Worm (Caenorhabditis elegans) whole organism, mixed stage, embryonic: ENCODE results near the gene F26F2.7.

ENCODE experiments used
- blmp-1 ChIP-seq: fragments of 150-350 bp; optimal IDR thresholded peaks from 2 replicates; lab custom pipeline; 2014; ENCODE audit warnings: missing biosample characterization, missing genetic modification characterization
- ces-1 ChIP-seq: fragments of 150-350 bp; optimal IDR thresholded peaks from 2 replicates; lab custom pipeline; 2014; ENCODE audit warnings: missing biosample characterization, missing genetic modification reagents, missing genetic modification characterization
- elt-3 ChIP-seq: fragments of 150-350 bp; optimal IDR thresholded peaks from 2 replicates; lab custom pipeline; 2014; ENCODE audit warnings: missing biosample characterization, missing genetic modification characterization
- nhr-237 ChIP-seq: fragments of 150-350 bp; optimal IDR thresholded peaks from 2 replicates; lab custom pipeline; 2014; ENCODE audit warnings: missing biosample characterization, missing genetic modification characterization
- nhr-76 ChIP-seq: sonication (generic microtip); optimal IDR thresholded peaks from 2 replicates; lab custom pipeline; 2017; ENCODE audit warnings: missing biosample characterization, missing genetic modification characterization
- pha-4 ChIP-seq: fragments of 150-350 bp; optimal IDR thresholded peaks from 2 replicates; lab custom pipeline; 2018; ENCODE audit warnings: missing biosample characterization, missing genetic modification reagents, missing genetic modification characterization
- snpc-4 ChIP-seq: fragments of 150-350 bp; optimal IDR thresholded peaks from 2 replicates; lab custom pipeline; 2014; ENCODE audit warnings: missing biosample characterization, missing genetic modification characterization
- unc-62 ChIP-seq: fragments of 150-350 bp; optimal IDR thresholded peaks from 2 replicates; lab custom pipeline; 2014; ENCODE audit warnings: missing biosample characterization, missing genetic modification reagents, missing genetic modification characterization

ce11 chrV:20603014-20603413 lies 22.2 kb downstream of the F26F2.7 start, which contains the start of gene ttr-11:
- TF ChIP-seq unc-62 (GFP tag; lab: Kevin White, UChicago) (no peak), nhr-76 (tag; lab: Kevin White, UChicago) (no peak), nhr-237 (no peak), pha-4 (tag; lab: Kevin White, UChicago) (no peak), ces-1 (GFP tag; lab: Kevin White, UChicago) (no peak), snpc-4 (tag; lab: Kevin White, UChicago) (no peak), blmp-1 (tag; lab: Kevin White, UChicago) (no peak), elt-3 (tag; lab: Kevin White, UChicago) (no peak)
